Worm (Caenorhabditis elegans) whole organism, L1 larva: ENCODE results near the gene arx-3.

ENCODE experiments used
- C04F5.9 ChIP-seq: sonication (generic microtip); optimal IDR thresholded peaks from 2 replicates; lab custom pipeline; 2016; ENCODE audit warnings: missing genetic modification characterization, missing compliant biosample characterization
- F16B12.6 ChIP-seq: fragments of 150-350 bp; optimal IDR thresholded peaks from 2 replicates; lab custom pipeline; 2014; ENCODE audit warnings: missing biosample characterization, missing genetic modification characterization
- Y116A8C.19 ChIP-seq: sonication (generic microtip); optimal IDR thresholded peaks from 2 replicates; lab custom pipeline; 2016; ENCODE audit warnings: missing compliant biosample characterization, missing genetic modification characterization, borderline replicate concordance
- alr-1 ChIP-seq: fragments of 200-800 bp; sonication (Bioruptor generic); optimal IDR thresholded peaks from 2 replicates; lab custom pipeline; 2018; ENCODE audit warnings: borderline replicate concordance, mild to moderate bottlenecking, missing genetic modification characterization, missing compliant biosample characterization
- ceh-63 ChIP-seq: fragments of 200-800 bp; sonication (Bioruptor generic); optimal IDR thresholded peaks from 2 replicates; lab custom pipeline; 2018; ENCODE audit warnings: mild to moderate bottlenecking, missing genetic modification characterization, missing compliant biosample characterization
- ceh-88 ChIP-seq: fragments of 200-800 bp; sonication (Bioruptor generic); IDR thresholded peaks from 2 replicates; pipeline ENCODE4 v1.3.6; 2022; ENCODE audit warnings: missing genetic modification characterization, missing compliant biosample characterization
- dsc-1 ChIP-seq: sonication (generic microtip); optimal IDR thresholded peaks from 2 replicates; lab custom pipeline; 2016; ENCODE audit warnings: mild to moderate bottlenecking, missing genetic modification characterization, missing compliant biosample characterization
- efl-1 ChIP-seq, 4 experiments: fragments of 150-350 bp; optimal IDR thresholded peaks in 3 of 4; peaks in 1 of 4; 1 replicate in 1 of 4; 2 replicates in 3 of 4; lab custom pipeline; 2014; ENCODE audit warnings: missing biosample characterization in 2 of 4, missing genetic modification characterization in 2 of 4, missing genetic modification reagents in 2 of 4
- elt-2 ChIP-seq: sonication (generic microtip); optimal IDR thresholded peaks from 2 replicates; lab custom pipeline; 2016; ENCODE audit warnings: missing genetic modification characterization, mild to moderate bottlenecking, inconsistent platforms, missing compliant biosample characterization, missing genetic modification reagents
- fkh-4 ChIP-seq: sonication (generic microtip); optimal IDR thresholded peaks from 2 replicates; lab custom pipeline; 2016; ENCODE audit warnings: missing compliant biosample characterization, missing genetic modification characterization, borderline replicate concordance
- grh-1 ChIP-seq: fragments of 200-800 bp; sonication (Bioruptor generic); IDR thresholded peaks from 2 replicates; pipeline ENCODE4 v1.3.6; 2022; ENCODE audit warnings: missing genetic modification reagents, missing genetic modification characterization, missing compliant biosample characterization
- hpl-2 ChIP-seq: fragments of 150-350 bp; optimal IDR thresholded peaks from 2 replicates; lab custom pipeline; 2014; ENCODE audit warnings: missing biosample characterization, missing genetic modification reagents, missing genetic modification characterization
- irx-1 ChIP-seq: sonication (generic microtip); optimal IDR thresholded peaks from 2 replicates; lab custom pipeline; 2016; ENCODE audit warnings: missing genetic modification characterization, missing compliant biosample characterization
- isw-1 ChIP-seq: fragments of 200-800 bp; sonication (Bioruptor generic); IDR thresholded peaks from 2 replicates; pipeline ENCODE4 v1.3.6; 2022; ENCODE audit warnings: missing genetic modification characterization, missing compliant biosample characterization
- lin-14 ChIP-seq: fragments of 200-800 bp; sonication (Bioruptor generic); optimal IDR thresholded peaks from 2 replicates; lab custom pipeline; 2018; ENCODE audit warnings: mild to moderate bottlenecking, missing genetic modification characterization, moderate library complexity, missing compliant biosample characterization
- lin-39 ChIP-seq: fragments of 150-350 bp; optimal IDR thresholded peaks from 2 replicates; lab custom pipeline; 2014; ENCODE audit warnings: missing biosample characterization, missing genetic modification reagents, missing genetic modification characterization
- lsy-2 ChIP-seq, 2 experiments: fragments of 150-350 bp; optimal IDR thresholded peaks; 2 replicates each; lab custom pipeline; 2014; ENCODE audit warnings: missing biosample characterization in 2 of 2, missing genetic modification characterization in 2 of 2
- mep-1 ChIP-seq: fragments of 150-350 bp; optimal IDR thresholded peaks from 2 replicates; lab custom pipeline; 2014; ENCODE audit warnings: missing biosample characterization, missing genetic modification characterization
- nhr-19 ChIP-seq: fragments of 200-800 bp; sonication (Bioruptor generic); conservative IDR thresholded peaks from 2 replicates; pipeline ENCODE4 v1.3.6; 2022; ENCODE audit warnings: missing genetic modification characterization, missing compliant biosample characterization
- nhr-237 ChIP-seq: fragments of 150-350 bp; optimal IDR thresholded peaks from 2 replicates; lab custom pipeline; 2014; ENCODE audit warnings: missing biosample characterization, missing genetic modification characterization
- nhr-28 ChIP-seq: fragments of 150-350 bp; optimal IDR thresholded peaks from 2 replicates; lab custom pipeline; 2014; ENCODE audit warnings: missing biosample characterization, missing genetic modification characterization
- nhr-47 ChIP-seq: sonication (generic microtip); optimal IDR thresholded peaks from 2 replicates; lab custom pipeline; 2016; ENCODE audit warnings: mild to moderate bottlenecking, missing genetic modification characterization, moderate library complexity, missing compliant biosample characterization
- nhr-84 ChIP-seq: sonication (generic microtip); optimal IDR thresholded peaks from 2 replicates; lab custom pipeline; 2017; ENCODE audit warnings: missing biosample characterization, missing genetic modification characterization
- nhr-85 ChIP-seq: sonication (generic microtip); peaks from one replicate; lab custom pipeline; 2016; ENCODE audit warnings: missing genetic modification characterization, inconsistent platforms, missing compliant biosample characterization
- nhr-90 ChIP-seq: sonication (generic microtip); optimal IDR thresholded peaks from 2 replicates; lab custom pipeline; 2016; ENCODE audit warnings: mild to moderate bottlenecking, missing genetic modification characterization, missing compliant biosample characterization; ENCODE audit not compliant: poor library complexity
- sox-4 ChIP-seq: sonication (generic microtip); optimal IDR thresholded peaks from 2 replicates; lab custom pipeline; 2016; ENCODE audit warnings: missing genetic modification characterization, missing compliant biosample characterization
- sup-37 ChIP-seq: fragments of 200-800 bp; sonication (Bioruptor generic); optimal IDR thresholded peaks from 2 replicates; lab custom pipeline; 2018; ENCODE audit warnings: mild to moderate bottlenecking, missing genetic modification characterization, missing compliant biosample characterization
- tlp-1 ChIP-seq: fragments of 150-350 bp; optimal IDR thresholded peaks from 2 replicates; lab custom pipeline; 2014; ENCODE audit warnings: missing biosample characterization, missing genetic modification characterization
- unc-130 ChIP-seq: fragments of 150-350 bp; optimal IDR thresholded peaks from 2 replicates; lab custom pipeline; 2017; ENCODE audit warnings: missing biosample characterization, missing genetic modification characterization, inconsistent platforms
- unc-62 ChIP-seq: fragments of 150-350 bp; optimal IDR thresholded peaks from 2 replicates; lab custom pipeline; 2014; ENCODE audit warnings: missing biosample characterization, missing genetic modification reagents, missing genetic modification characterization
- vab-15 ChIP-seq: sonication (generic microtip); optimal IDR thresholded peaks from 2 replicates; lab custom pipeline; 2017; ENCODE audit warnings: missing genotype, mild to moderate bottlenecking, missing genetic modification characterization, missing compliant biosample characterization
- xbp-1 ChIP-seq: sonication (generic microtip); optimal IDR thresholded peaks from 2 replicates; lab custom pipeline; 2016; ENCODE audit warnings: missing genetic modification characterization, missing compliant biosample characterization
- ztf-4 ChIP-seq: fragments of 150-350 bp; optimal IDR thresholded peaks from 2 replicates; lab custom pipeline; 2014; ENCODE audit warnings: missing biosample characterization, missing genetic modification characterization

Gene arx-3

ce11 chrIII:12037217-12037616 is 21.0 kb downstream of the arx-3 start:
- TF ChIP-seq elt-2 (tag; lab: Kevin White, UChicago) (no peak), ceh-63 (no peak)

- TF ChIP-seq isw-1 = no peak
- TF ChIP-seq efl-1 (optimal IDR thresholded peaks at IDR 0.05; lab: Kevin White, UChicago) = no peak
- TF ChIP-seq efl-1 (GFP tag; optimal IDR thresholded peaks at IDR 0.05 in 1 of 2; lab: Kevin White, UChicago) = peak in 1 of 2 experiments; percentile 9
These were observed 23.9 kb downstream of the arx-3 start for ce11 chrIII:12034311-12034710.

- TF ChIP-seq efl-1 (optimal IDR thresholded peaks at IDR 0.05; lab: Kevin White, UChicago) = no peak
- TF ChIP-seq efl-1 (GFP tag; optimal IDR thresholded peaks at IDR 0.05 in 1 of 2; lab: Kevin White, UChicago) = peak in 1 of 2 experiments; percentile 67
- no peak for TF ChIP-seq ceh-63
- no peak for TF ChIP-seq mep-1
- TF ChIP-seq xbp-1 (tag; lab: Kevin White, UChicago) = no peak
- no peak for TF ChIP-seq isw-1
- TF ChIP-seq elt-2 (tag; lab: Kevin White, UChicago) = no peak
- no peak for TF ChIP-seq hpl-2 (GFP tag; lab: Kevin White, UChicago)
These were observed 25.0 kb downstream of the arx-3 start for ce11 chrIII:12033259-12033658.

ce11 chrIII:12030669-12031068 is 27.6 kb downstream of the arx-3 start, which contains the start of gene Y79H2A.2:
Gene Y79H2A.2 (minus strand): TSS chrIII:12030769.
- TF ChIP-seq nhr-19 (GFP tag; lab: Robert Waterston, UW) (no peak), nhr-28 (tag; lab: Kevin White, UChicago) (no peak), ceh-88 (GFP tag; lab: Robert Waterston, UW) (no peak), lsy-2 (tag; optimal IDR thresholded peaks at IDR 0.05; lab: Kevin White, UChicago) (no peak), sup-37 (GFP tag; lab: Kevin White, UChicago) (no peak), lin-39 (no peak), C04F5.9 (tag; lab: Kevin White, UChicago) (no peak), dsc-1 (no peak), unc-62 (no peak), F16B12.6 (tag; lab: Kevin White, UChicago) (no peak)
- TF ChIP-seq, all 84 proteins: peak for 0

- TF ChIP-seq alr-1 (tag; lab: Kevin White, UChicago) = no peak
- TF ChIP-seq Y116A8C.19 (tag; lab: Kevin White, UChicago) = no peak
- TF ChIP-seq nhr-237 = no peak
- no peak for TF ChIP-seq irx-1 (tag; lab: Kevin White, UChicago)
- no peak for TF ChIP-seq lin-14 (GFP tag; lab: Kevin White, UChicago)
- no peak for TF ChIP-seq nhr-84 (tag; lab: Kevin White, UChicago)
- TF ChIP-seq sup-37 (GFP tag; lab: Kevin White, UChicago) = no peak
- no peak for TF ChIP-seq F16B12.6 (tag; lab: Kevin White, UChicago)
- TF ChIP-seq tlp-1 = no peak
- TF ChIP-seq unc-130 (tag; lab: Kevin White, UChicago) = no peak
- no peak for TF ChIP-seq fkh-4 (tag; lab: Kevin White, UChicago)
- no peak for TF ChIP-seq grh-1
- no peak for TF ChIP-seq nhr-90
- TF ChIP-seq ztf-4 (tag; lab: Kevin White, UChicago) = no peak
- TF ChIP-seq, all 84 proteins: peak for 0
These were observed 29.5 kb downstream of the arx-3 start, which contains the start of gene Y79H2A.12 for ce11 chrIII:12028769-12029168. Gene Y79H2A.12 (minus strand): TSS chrIII:12028869.

ce11 chrIII:12022281-12022680 is 36.0 kb downstream of the arx-3 start:
- peak; percentile 1 for TF ChIP-seq nhr-47 (tag; lab: Kevin White, UChicago)
- peak; percentile 5 for TF ChIP-seq nhr-85 (tag; lab: Kevin White, UChicago)
- TF ChIP-seq sox-4 = no peak
- no peak for TF ChIP-seq vab-15 (tag; lab: Kevin White, UChicago)
